Worm (Caenorhabditis elegans) whole organism, young adult: ENCODE results near the gene rdl-1.

ENCODE experiments used
- B0035.1 ChIP-seq: sonication (generic microtip); optimal IDR thresholded peaks from 2 replicates; lab custom pipeline; 2016; ENCODE audit warnings: missing genetic modification characterization, mild to moderate bottlenecking, missing compliant biosample characterization, missing genotype, missing genetic modification reagents
- F22D6.2 ChIP-seq: sonication (generic microtip); optimal IDR thresholded peaks from 2 replicates; lab custom pipeline; 2016; ENCODE audit warnings: mild to moderate bottlenecking, missing genetic modification characterization, missing compliant biosample characterization
- F37B4.10 ChIP-seq: fragments of 200-800 bp; sonication (Bioruptor generic); IDR thresholded peaks from 2 replicates; pipeline ENCODE4 v1.3.6; 2022; ENCODE audit warnings: missing genetic modification characterization, missing compliant biosample characterization
- F39B2.1 ChIP-seq: fragments of 200-800 bp; sonication (Bioruptor generic); IDR thresholded peaks from 2 replicates; pipeline ENCODE4 v1.3.6; 2022; ENCODE audit warnings: missing genetic modification reagents, missing genetic modification characterization, missing compliant biosample characterization
- F57C9.4 ChIP-seq: sonication (generic microtip); optimal IDR thresholded peaks from 2 replicates; lab custom pipeline; 2017; ENCODE audit warnings: mild to moderate bottlenecking, missing genetic modification characterization, missing compliant biosample characterization
- T26A5.8 ChIP-seq: sonication (generic microtip); optimal IDR thresholded peaks from 2 replicates; lab custom pipeline; 2016; ENCODE audit warnings: missing genetic modification characterization, missing compliant biosample characterization
- Y56A3A.18 ChIP-seq: fragments of 200-800 bp; sonication (Bioruptor generic); IDR thresholded peaks from 2 replicates; pipeline ENCODE4 v1.3.6; 2022; ENCODE audit warnings: missing genetic modification reagents, missing genetic modification characterization, missing compliant biosample characterization
- ZK185.1 ChIP-seq: sonication (generic microtip); optimal IDR thresholded peaks from 2 replicates; lab custom pipeline; 2016; ENCODE audit warnings: mild to moderate bottlenecking, missing genetic modification characterization, missing compliant biosample characterization; ENCODE audit not compliant: poor library complexity, severe bottlenecking
- akir-1 ChIP-seq: fragments of 200-800 bp; sonication (Bioruptor generic); optimal IDR thresholded peaks from 2 replicates; lab custom pipeline; 2018; ENCODE audit warnings: mild to moderate bottlenecking, missing genetic modification characterization, moderate library complexity, missing compliant biosample characterization
- aptf-2 ChIP-seq: fragments of 200-800 bp; sonication (Bioruptor generic); conservative IDR thresholded peaks from 2 replicates; pipeline ENCODE4 v1.3.6; 2022; ENCODE audit warnings: missing genetic modification reagents, missing genetic modification characterization, missing compliant biosample characterization
- athp-1 ChIP-seq: sonication (generic microtip); optimal IDR thresholded peaks from 2 replicates; lab custom pipeline; 2017; ENCODE audit warnings: mild to moderate bottlenecking, missing genetic modification characterization, missing compliant biosample characterization
- attf-6 ChIP-seq: fragments of 200-800 bp; sonication (Bioruptor generic); IDR thresholded peaks from 2 replicates; pipeline ENCODE4 v1.3.6; 2022; ENCODE audit warnings: missing genetic modification reagents, missing genetic modification characterization, missing compliant biosample characterization
- cebp-2 ChIP-seq: fragments of 200-800 bp; sonication (Bioruptor generic); IDR thresholded peaks from 2 replicates; pipeline ENCODE4 v1.3.6; 2022; ENCODE audit warnings: missing genetic modification characterization, missing compliant biosample characterization
- ceh-100 ChIP-seq: fragments of 200-800 bp; sonication (Bioruptor generic); IDR thresholded peaks from 2 replicates; pipeline ENCODE4 v1.3.6; 2022; ENCODE audit warnings: missing genetic modification reagents, missing genetic modification characterization, missing compliant biosample characterization
- ceh-27 ChIP-seq: fragments of 200-800 bp; sonication (Bioruptor generic); optimal IDR thresholded peaks from 2 replicates; lab custom pipeline; 2018; ENCODE audit warnings: mild to moderate bottlenecking, missing genetic modification characterization, moderate library complexity, missing compliant biosample characterization
- ceh-58 ChIP-seq: fragments of 200-800 bp; sonication (Bioruptor generic); IDR thresholded peaks from 2 replicates; pipeline ENCODE4 v1.3.6; 2022; ENCODE audit warnings: missing genetic modification characterization, missing compliant biosample characterization
- ceh-79 ChIP-seq: sonication (generic microtip); optimal IDR thresholded peaks from 2 replicates; lab custom pipeline; 2017; ENCODE audit warnings: mild to moderate bottlenecking, missing genetic modification characterization, missing compliant biosample characterization
- die-1 ChIP-seq: sonication (generic microtip); optimal IDR thresholded peaks from 2 replicates; lab custom pipeline; 2016; ENCODE audit warnings: missing genotype, mild to moderate bottlenecking, missing genetic modification characterization, missing compliant biosample characterization
- dpl-1 ChIP-seq: fragments of 150-350 bp; optimal IDR thresholded peaks from 2 replicates; lab custom pipeline; 2014; ENCODE audit warnings: missing biosample characterization, missing genetic modification reagents, missing genetic modification characterization
- egrh-3 ChIP-seq: fragments of 200-800 bp; sonication (Bioruptor generic); IDR thresholded peaks from 2 replicates; pipeline ENCODE4 v1.3.6; 2022; ENCODE audit warnings: missing genetic modification reagents, missing genetic modification characterization, missing compliant biosample characterization
- ekl-4 ChIP-seq: fragments of 200-800 bp; sonication (Bioruptor generic); IDR thresholded peaks from 2 replicates; pipeline ENCODE4 v1.3.6; 2022; ENCODE audit warnings: missing genetic modification reagents, missing genetic modification characterization, missing compliant biosample characterization
- ets-4 ChIP-seq: fragments of 200-800 bp; sonication (Bioruptor generic); optimal IDR thresholded peaks from 2 replicates; lab custom pipeline; 2018; ENCODE audit warnings: mild to moderate bottlenecking, missing genetic modification characterization, missing compliant biosample characterization
- gei-17 ChIP-seq: fragments of 200-800 bp; sonication (Bioruptor generic); optimal IDR thresholded peaks from 2 replicates; lab custom pipeline; 2018; ENCODE audit warnings: mild to moderate bottlenecking, missing genetic modification characterization, missing compliant biosample characterization
- hsf-1 ChIP-seq: fragments of 200-800 bp; sonication (Bioruptor generic); IDR thresholded peaks from 2 replicates; pipeline ENCODE4 v1.3.6; 2022; ENCODE audit warnings: missing genetic modification reagents, missing genetic modification characterization, missing compliant biosample characterization
- let-607 ChIP-seq, 2 experiments: fragments of 200-800 bp in 1 of 2; sonication (Bioruptor generic) in 1 of 2; sonication (generic microtip) in 1 of 2; optimal IDR thresholded peaks; 2 replicates each; lab custom pipeline; 2016 to 2018; ENCODE audit warnings: mild to moderate bottlenecking in 2 of 2, missing compliant biosample characterization in 2 of 2, missing genetic modification characterization in 2 of 2, moderate library complexity in 2 of 2, missing genotype in 1 of 2
- lin-26 ChIP-seq: fragments of 200-800 bp; sonication (Bioruptor generic); IDR thresholded peaks from 2 replicates; pipeline ENCODE4 v1.3.6; 2022; ENCODE audit warnings: missing genetic modification reagents, missing genetic modification characterization, missing compliant biosample characterization
- lin-40 ChIP-seq: sonication (generic microtip); optimal IDR thresholded peaks from 2 replicates; lab custom pipeline; 2016; ENCODE audit warnings: missing genetic modification characterization, mild to moderate bottlenecking, missing compliant biosample characterization, missing genotype, missing genetic modification reagents
- lin-54 ChIP-seq: fragments of 200-800 bp; sonication (Bioruptor generic); optimal IDR thresholded peaks from 2 replicates; lab custom pipeline; 2018; ENCODE audit warnings: mild to moderate bottlenecking, missing genetic modification characterization, missing compliant biosample characterization
- lsy-27 ChIP-seq: sonication (generic microtip); optimal IDR thresholded peaks from 2 replicates; lab custom pipeline; 2017; ENCODE audit warnings: missing genetic modification characterization, mild to moderate bottlenecking, missing compliant biosample characterization, antibody characterized with exemption, missing genotype, borderline replicate concordance; ENCODE audit not compliant: insufficient read depth
- madf-10 ChIP-seq: sonication (generic microtip); optimal IDR thresholded peaks from 2 replicates; lab custom pipeline; 2016; ENCODE audit warnings: mild to moderate bottlenecking, missing genetic modification characterization, missing compliant biosample characterization
- madf-3 ChIP-seq: fragments of 200-800 bp; sonication (Bioruptor generic); IDR thresholded peaks from 2 replicates; pipeline ENCODE4 v1.3.6; 2022; ENCODE audit warnings: missing genetic modification reagents, missing genetic modification characterization, missing compliant biosample characterization
- mcd-1 ChIP-seq: fragments of 200-800 bp; sonication (Bioruptor generic); IDR thresholded peaks from 2 replicates; pipeline ENCODE4 v1.3.6; 2022; ENCODE audit warnings: missing genetic modification reagents, missing genetic modification characterization, missing compliant biosample characterization
- mel-28 ChIP-seq: sonication (generic microtip); optimal IDR thresholded peaks from 2 replicates; lab custom pipeline; 2016; ENCODE audit warnings: borderline replicate concordance, mild to moderate bottlenecking, missing genetic modification characterization, missing compliant biosample characterization
- mes-4 ChIP-seq: sonication (generic microtip); optimal IDR thresholded peaks from 2 replicates; lab custom pipeline; 2016; ENCODE audit warnings: missing genotype, missing genetic modification characterization, missing compliant biosample characterization
- nhr-179 ChIP-seq: sonication (generic microtip); optimal IDR thresholded peaks from 2 replicates; lab custom pipeline; 2016; ENCODE audit warnings: mild to moderate bottlenecking, missing genetic modification characterization, missing compliant biosample characterization
- nhr-90 ChIP-seq: sonication (generic microtip); optimal IDR thresholded peaks from 2 replicates; lab custom pipeline; 2016; ENCODE audit warnings: missing genotype, mild to moderate bottlenecking, missing genetic modification characterization, missing compliant biosample characterization
- pha-4 ChIP-seq: fragments of 150-350 bp; sonication (generic microtip); optimal IDR thresholded peaks from 2 replicates; lab custom pipeline; 2014; ENCODE audit warnings: missing biosample characterization, missing genetic modification reagents, missing genetic modification characterization
- rcor-1 ChIP-seq: fragments of 200-800 bp; sonication (Bioruptor generic); IDR thresholded peaks from 2 replicates; pipeline ENCODE4 v1.3.6; 2022; ENCODE audit warnings: missing genetic modification reagents, missing genetic modification characterization, missing compliant biosample characterization
- rec-8 ChIP-seq, 2 experiments: sonication (generic microtip); optimal IDR thresholded peaks; 2 replicates each; lab custom pipeline; 2016; ENCODE audit warnings: mild to moderate bottlenecking in 2 of 2, missing genetic modification characterization in 2 of 2, missing genetic modification reagents in 2 of 2, missing genotype in 2 of 2, missing biosample characterization in 1 of 2, missing compliant biosample characterization in 1 of 2, moderate library complexity in 1 of 2
- rpc-1 ChIP-seq, 2 experiments: fragments of 150-350 bp in 1 of 2; sonication (generic microtip) in 1 of 2; optimal IDR thresholded peaks; 2 replicates each; lab custom pipeline; 2014 to 2018; ENCODE audit warnings: missing biosample characterization in 1 of 2, missing genetic modification characterization in 1 of 2, missing genetic modification reagents in 1 of 2, missing genotype in 1 of 2
- somi-1 ChIP-seq: fragments of 200-800 bp; sonication (Bioruptor generic); optimal IDR thresholded peaks from 2 replicates; lab custom pipeline; 2018; ENCODE audit warnings: mild to moderate bottlenecking, missing genetic modification characterization, missing compliant biosample characterization
- sptf-2 ChIP-seq: fragments of 200-800 bp; sonication (Bioruptor generic); optimal IDR thresholded peaks from 2 replicates; lab custom pipeline; 2018; ENCODE audit warnings: mild to moderate bottlenecking, missing genetic modification characterization, missing compliant biosample characterization
- tbp1 ChIP-seq: fragments of 200-800 bp; sonication (Bioruptor generic); optimal IDR thresholded peaks from 2 replicates; lab custom pipeline; 2018; ENCODE audit warnings: mild to moderate bottlenecking, missing genetic modification characterization, missing compliant biosample characterization
- xnd-1 ChIP-seq: sonication (generic microtip); optimal IDR thresholded peaks from 2 replicates; lab custom pipeline; 2016; ENCODE audit warnings: missing genotype, missing genetic modification reagents, missing genetic modification characterization, missing compliant biosample characterization
- ztf-22 ChIP-seq: fragments of 200-800 bp; sonication (Bioruptor generic); optimal IDR thresholded peaks from 2 replicates; lab custom pipeline; 2018; ENCODE audit warnings: mild to moderate bottlenecking, missing genetic modification characterization, moderate library complexity, missing compliant biosample characterization
- ztf-25 ChIP-seq: fragments of 200-800 bp; sonication (Bioruptor generic); IDR thresholded peaks from 2 replicates; pipeline ENCODE4 v1.3.6; 2022; ENCODE audit warnings: missing genetic modification reagents, missing genetic modification characterization, missing compliant biosample characterization
- ztf-26 ChIP-seq: sonication (generic microtip); optimal IDR thresholded peaks from 2 replicates; lab custom pipeline; 2017; ENCODE audit warnings: missing genetic modification characterization, missing compliant biosample characterization
- ztf-3 ChIP-seq: fragments of 200-800 bp; sonication (Bioruptor generic); optimal IDR thresholded peaks from 2 replicates; lab custom pipeline; 2018; ENCODE audit warnings: mild to moderate bottlenecking, missing genetic modification characterization, missing compliant biosample characterization

The rdl-1 gene

DNA sequence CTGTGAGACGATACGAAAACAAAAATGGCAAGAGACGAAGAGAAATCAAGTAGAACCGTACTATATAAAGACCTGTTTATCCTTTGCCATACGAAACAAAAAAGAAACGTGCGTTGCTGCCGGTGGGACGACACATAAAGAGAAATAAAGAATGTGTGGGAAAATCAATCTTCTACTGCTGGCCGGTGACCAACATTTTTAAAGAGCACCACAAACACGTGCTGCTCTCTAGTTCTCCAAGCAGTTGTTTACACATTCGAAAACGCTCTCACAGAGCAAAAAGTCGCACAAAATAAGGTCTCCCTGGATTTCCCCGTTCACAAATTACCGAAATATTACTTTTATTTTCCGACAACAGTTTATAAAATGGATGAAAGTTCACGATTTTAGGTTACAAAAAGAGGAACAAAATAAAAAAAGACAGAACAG is 19.5 kb upstream of the rdl-1 start, which contains the start of gene imp-3 (continued):
- TF ChIP-seq rcor-1 (GFP tag; lab: Robert Waterston, UW) (peak; percentile 46; the same call in 1 of the 2 replicates), lsy-27 (no peak), ZK185.1 (tag; lab: Kevin White, UChicago) (peak; percentile 12), ztf-22 (GFP tag; lab: Kevin White, UChicago) (no peak), nhr-90 (tag; lab: Kevin White, UChicago) (no peak), F37B4.10 (GFP tag; lab: Robert Waterston, UW) (no peak), aptf-2 (GFP tag; lab: Robert Waterston, UW) (no peak), rpc-1 (optimal IDR thresholded peaks at IDR 0.05; lab: Kevin White, UChicago) (no peak), rpc-1 (tag; optimal IDR thresholded peaks at IDR 0.05; lab: Kevin White, UChicago) (no peak), attf-6 (GFP tag; lab: Robert Waterston, UW) (no peak; the same call in 1 of the 2 replicates), madf-10 (peak; percentile 45), ceh-100 (peak; percentile 60), ekl-4 (GFP tag; lab: Robert Waterston, UW) (peak; percentile 83), somi-1 (no peak), lin-26 (GFP tag; lab: Robert Waterston, UW) (peak; percentile 77), madf-3 (GFP tag; lab: Robert Waterston, UW) (0 out of 2 replicates have a peak, but pooled peaks have one; percentile 40), T26A5.8 (no peak), sptf-2 (GFP tag; lab: Kevin White, UChicago) (no peak), lin-54 (peak; percentile 43), rec-8 (tag; optimal IDR thresholded peaks at IDR 0.05; lab: Kevin White, UChicago) (no peak), ceh-79 (peak; percentile 49), nhr-179 (tag; lab: Kevin White, UChicago) (no peak), ceh-27 (peak; percentile 7), ztf-3 (no peak), ztf-26 (no peak), egrh-3 (no peak), mes-4 (tag; lab: Kevin White, UChicago) (no peak), cebp-2 (GFP tag; lab: Robert Waterston, UW) (no peak), F22D6.2 (tag; lab: Kevin White, UChicago) (no peak), akir-1 (GFP tag; lab: Kevin White, UChicago) (no peak), xnd-1 (tag; lab: Kevin White, UChicago) (peak; percentile 23), athp-1 (peak; percentile 88), Y56A3A.18 (GFP tag; lab: Robert Waterston, UW) (peak; percentile 56; the same call in 1 of the 2 replicates), die-1 (tag; lab: Kevin White, UChicago) (no peak), ztf-25 (GFP tag; lab: Robert Waterston, UW) (0 out of 2 replicates have a peak, but pooled peaks have one; percentile 66), ceh-58 (GFP tag; lab: Robert Waterston, UW) (0 out of 2 replicates have a peak, but pooled peaks have one; percentile 10), ets-4 (no peak), lin-40 (tag; lab: Kevin White, UChicago) (peak; percentile 60), F39B2.1 (GFP tag; lab: Robert Waterston, UW) (peak; percentile 61; the same call in 1 of the 2 replicates), dpl-1 (GFP tag; lab: Kevin White, UChicago) (no peak), B0035.1 (tag; lab: Kevin White, UChicago) (no peak), tbp1 (peak; percentile 60), mcd-1 (peak; percentile 73), mel-28 (no peak), hsf-1 (GFP tag; lab: Robert Waterston, UW) (peak; percentile 75), gei-17 (GFP tag; lab: Kevin White, UChicago) (peak; percentile 1), let-607 (tag; optimal IDR thresholded peaks at IDR 0.05; lab: Kevin White, UChicago) (peak; percentile 19 to 24), F57C9.4 (tag; lab: Kevin White, UChicago) (peak; percentile 53), pha-4 (peak; percentile 71)
